Worm (Caenorhabditis elegans): ENCODE measurements around the gene ets-9.

DNA sequence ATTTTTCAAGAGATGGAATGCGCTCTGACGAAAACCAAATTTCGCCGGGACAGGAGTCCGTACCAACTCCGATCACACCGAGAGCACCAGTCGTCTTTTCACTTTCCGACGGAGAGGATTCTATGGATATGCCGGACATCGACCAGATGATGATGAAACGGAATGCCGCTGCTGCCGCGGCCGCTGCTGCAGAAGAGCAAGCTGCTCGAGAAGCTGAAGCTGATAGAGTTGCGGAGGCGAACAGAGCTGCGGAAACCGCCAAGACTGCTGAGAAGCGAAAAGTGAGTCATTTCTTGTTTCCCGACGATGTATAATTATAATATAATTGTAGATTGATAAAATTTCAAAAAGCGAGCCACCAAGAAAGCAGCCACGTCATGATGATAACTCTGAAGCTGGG lies 24.1 kb upstream of the ets-9 start:
- TF ChIP-seq dao-5 (tag; optimal IDR thresholded peaks at IDR 0.05) = no peak
- TF ChIP-seq him-1 (tag; optimal IDR thresholded peaks at IDR 0.05) = no peak

All from whole organism, L4/young adult.